Fruit fly (Drosophila melanogaster) whole organism, adult: ENCODE results near the gene Alg7.
A peak's percentile ranks its signal among the peaks of the same experiment; 100 is the strongest.

Experiments used
- CG12768 ChIP-seq: fragments of 200-800 bp; sonication (Bioruptor generic); optimal IDR thresholded peaks from 2 replicates; lab custom pipeline; 2017; ENCODE audit warnings: missing biosample characterization, missing genetic modification characterization, mild to moderate bottlenecking, moderate library complexity, missing genetic modification reagents
- CG7045 ChIP-seq: fragments of 200-800 bp; sonication (Bioruptor generic); optimal IDR thresholded peaks from 2 replicates; lab custom pipeline; 2017; ENCODE audit warnings: missing biosample characterization, mild to moderate bottlenecking, missing genetic modification characterization
- cnc ChIP-seq, 2 experiments: fragments of >200 bp; optimal IDR thresholded peaks; 2 replicates each; lab custom pipeline; 2017

DNA sequence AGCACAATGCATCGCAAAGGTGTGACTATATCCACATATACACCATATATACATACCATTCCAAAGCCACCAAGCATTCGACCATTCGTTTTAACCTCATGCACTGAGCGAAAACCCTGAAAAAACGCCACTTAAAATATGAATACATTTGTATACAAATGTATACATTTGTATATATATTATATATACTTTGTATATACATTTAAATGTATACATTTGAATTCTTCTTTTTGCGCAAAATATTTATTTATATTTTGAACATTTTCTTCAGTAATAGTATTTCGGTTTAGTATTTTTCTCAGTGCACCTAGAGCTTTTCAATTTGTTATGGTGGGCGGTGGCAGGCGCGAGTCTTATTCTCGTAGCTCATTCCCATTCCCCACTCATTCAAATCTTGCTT is 22.7 kb upstream of the Alg7 start:
- TF ChIP-seq CG12768 (GFP tag; lab: Kevin White, UChicago) (peak; percentile 57), CG7045 (GFP tag; lab: Kevin White, UChicago) (peak; percentile 77), cnc (optimal IDR thresholded peaks at IDR 0.05; lab: Kevin White, UChicago) (no peak)
